Worm (Caenorhabditis elegans) whole organism, L3 larva: Measurements from ENCODE around the gene K05F6.8.

Source experiments
- ceh-82 ChIP-seq: fragments of 150-350 bp; optimal IDR thresholded peaks from 2 replicates; lab custom pipeline; 2014; ENCODE audit warnings: missing biosample characterization, missing genetic modification characterization
- egl-27 ChIP-seq: sonication (generic microtip); optimal IDR thresholded peaks from 4 replicates; lab custom pipeline; 2017; ENCODE audit warnings: missing biosample characterization, missing genetic modification reagents, missing genetic modification characterization
- elt-1 ChIP-seq: fragments of 150-350 bp; optimal IDR thresholded peaks from 2 replicates; lab custom pipeline; 2014; ENCODE audit warnings: missing biosample characterization, missing genetic modification characterization
- elt-2 ChIP-seq: sonication (generic microtip); optimal IDR thresholded peaks from 2 replicates; lab custom pipeline; 2016; ENCODE audit warnings: missing genetic modification reagents, mild to moderate bottlenecking, missing genetic modification characterization, missing compliant biosample characterization
- eor-1 ChIP-seq, 2 experiments: fragments of 150-350 bp; optimal IDR thresholded peaks; 2 replicates each; lab custom pipeline; 2014 to 2018; ENCODE audit warnings: missing biosample characterization in 2 of 2, missing genetic modification characterization in 2 of 2
- hmg-11 ChIP-seq: sonication (generic microtip); optimal IDR thresholded peaks from 2 replicates; lab custom pipeline; 2016; ENCODE audit warnings: missing genetic modification characterization, missing compliant biosample characterization
- lin-15B ChIP-seq: fragments of 150-350 bp; optimal IDR thresholded peaks from 2 replicates; lab custom pipeline; 2014; ENCODE audit warnings: missing biosample characterization, missing genetic modification characterization
- lin-39 ChIP-seq: fragments of 150-350 bp; optimal IDR thresholded peaks from 2 replicates; lab custom pipeline; 2018; ENCODE audit warnings: missing biosample characterization, missing genetic modification reagents, missing genetic modification characterization
- nfya-1 ChIP-seq: sonication (generic microtip); optimal IDR thresholded peaks from 2 replicates; lab custom pipeline; 2017; ENCODE audit warnings: missing genetic modification characterization, mild to moderate bottlenecking, missing compliant biosample characterization, antibody characterized with exemption, moderate library complexity; ENCODE audit not compliant: insufficient read depth
- nhr-11 ChIP-seq: fragments of 150-350 bp; optimal IDR thresholded peaks from 2 replicates; lab custom pipeline; 2014; ENCODE audit warnings: missing biosample characterization, missing genetic modification characterization
- nhr-12 ChIP-seq: fragments of 150-350 bp; optimal IDR thresholded peaks from 2 replicates; lab custom pipeline; 2014; ENCODE audit warnings: missing biosample characterization, missing genetic modification characterization
- nhr-23 ChIP-seq: fragments of 150-350 bp; optimal IDR thresholded peaks from 2 replicates; lab custom pipeline; 2014; ENCODE audit warnings: missing biosample characterization, missing genetic modification reagents, missing genetic modification characterization
- nhr-237 ChIP-seq: fragments of 150-350 bp; optimal IDR thresholded peaks from 2 replicates; lab custom pipeline; 2014; ENCODE audit warnings: missing biosample characterization, missing genetic modification characterization
- nhr-43 ChIP-seq: sonication (generic microtip); optimal IDR thresholded peaks from 2 replicates; lab custom pipeline; 2016; ENCODE audit warnings: mild to moderate bottlenecking, missing genetic modification characterization, missing compliant biosample characterization; ENCODE audit not compliant: poor library complexity, severe bottlenecking
- nhr-76 ChIP-seq: fragments of 150-350 bp; sonication (generic microtip); optimal IDR thresholded peaks from 5 replicates; lab custom pipeline; 2014; ENCODE audit warnings: missing biosample characterization, missing genetic modification characterization
- nhr-77 ChIP-seq: fragments of 150-350 bp; optimal IDR thresholded peaks from 2 replicates; lab custom pipeline; 2014; ENCODE audit warnings: missing biosample characterization, missing genetic modification characterization
- pha-4 ChIP-seq: fragments of 150-350 bp; optimal IDR thresholded peaks from 2 replicates; lab custom pipeline; 2014; ENCODE audit warnings: missing biosample characterization, missing genetic modification reagents, missing genetic modification characterization
- sea-2 ChIP-seq: fragments of 150-350 bp; sonication (generic microtip); optimal IDR thresholded peaks from 4 replicates; lab custom pipeline; 2014; ENCODE audit warnings: missing biosample characterization, missing genetic modification reagents, missing genetic modification characterization
- tbx-2 ChIP-seq: sonication (generic microtip); optimal IDR thresholded peaks from 2 replicates; lab custom pipeline; 2016; ENCODE audit warnings: mild to moderate bottlenecking, missing genetic modification characterization, missing compliant biosample characterization
- unc-62 ChIP-seq: fragments of 150-350 bp; sonication (generic microtip); optimal IDR thresholded peaks from 4 replicates; lab custom pipeline; 2014; ENCODE audit warnings: missing biosample characterization, missing genetic modification reagents, missing genetic modification characterization
- ztf-11 ChIP-seq: fragments of 150-350 bp; optimal IDR thresholded peaks from 2 replicates; lab custom pipeline; 2014; ENCODE audit warnings: missing biosample characterization, missing genetic modification characterization

Gene K05F6.8

ce11 chrII:1525498-1525897 lies 42.0 kb downstream of the K05F6.8 start, which contains the start of gene Y51H7BR.7:
Gene Y51H7BR.7, minus strand, starts transcription at chrII:1525598.
- TF ChIP-seq pha-4 (tag; lab: Kevin White, UChicago) (peak; percentile 26), lin-15B (no peak), unc-62 (GFP tag; lab: Kevin White, UChicago) (no peak), nhr-237 (tag; lab: Kevin White, UChicago) (no peak), lin-39 (tag; lab: Kevin White, UChicago) (no peak)

ce11 chrII:1521956-1522355 lies 45.6 kb downstream of the K05F6.8 start:
- TF ChIP-seq tbx-2 (tag; lab: Kevin White, UChicago) (no peak), lin-15B (no peak), nhr-11 (tag; lab: Kevin White, UChicago) (no peak), nhr-77 (tag; lab: Kevin White, UChicago) (no peak), egl-27 (no peak), nhr-43 (tag; lab: Kevin White, UChicago) (no peak)

ce11 chrII:1519867-1520266 lies 47.7 kb downstream of the K05F6.8 start:
- peak; percentile 6 for TF ChIP-seq pha-4 (tag; lab: Kevin White, UChicago)
- no peak for TF ChIP-seq eor-1 (tag; optimal IDR thresholded peaks at IDR 0.05; lab: Kevin White, UChicago)
- TF ChIP-seq nfya-1 (tag; lab: Kevin White, UChicago): peak; percentile 40
- peak; percentile 34 for TF ChIP-seq elt-2
- TF ChIP-seq hmg-11 (tag; lab: Kevin White, UChicago): peak; percentile 89
- peak; percentile 11 for TF ChIP-seq lin-39 (tag; lab: Kevin White, UChicago)

ce11 chrII:1518914-1519313 lies 48.6 kb downstream of the K05F6.8 start, which contains the start of gene Y51H7BR.8:
Gene Y51H7BR.8, plus strand, starts transcription at chrII:1519214.
- TF ChIP-seq nhr-237 (tag; lab: Kevin White, UChicago) (no peak), nhr-76 (tag; lab: Kevin White, UChicago) (no peak), lin-15B (no peak), ceh-82 (no peak), nhr-43 (tag; lab: Kevin White, UChicago) (no peak), elt-1 (tag; lab: Kevin White, UChicago) (no peak), nhr-12 (tag; lab: Kevin White, UChicago) (no peak), sea-2 (GFP tag; lab: Kevin White, UChicago) (no peak), nhr-23 (tag; lab: Kevin White, UChicago) (no peak), lin-39 (tag; lab: Kevin White, UChicago) (no peak), tbx-2 (tag; lab: Kevin White, UChicago) (no peak)

ce11 chrII:1517354-1517753 lies 50.2 kb downstream of the K05F6.8 start, which contains the start of gene math-45:
Gene math-45, minus strand, starts transcription at chrII:1517454.
- TF ChIP-seq elt-2 (peak; percentile 43), ztf-11 (tag; lab: Kevin White, UChicago) (no peak)
